Fruit fly (Drosophila melanogaster) Kc167 (cell line): ENCODE measurements around the gene S6k.

Experiments
- Sin3A ChIP-seq: fragments of >200 bp; optimal IDR thresholded peaks from 2 replicates; lab custom pipeline; 2018; ENCODE audit warnings: missing external identifiers
- insv ChIP-seq: fragments of >200 bp; optimal IDR thresholded peaks from 3 replicates; lab custom pipeline; 2018; ENCODE audit warnings: missing external identifiers
- psq ChIP-seq: fragments of >200 bp; optimal IDR thresholded peaks from 2 replicates; lab custom pipeline; 2017; ENCODE audit warnings: missing external identifiers
- ttk ChIP-seq: sonication (Bioruptor generic); optimal IDR thresholded peaks from 2 replicates; lab custom pipeline; 2017; ENCODE audit warnings: missing external identifiers

DNA sequence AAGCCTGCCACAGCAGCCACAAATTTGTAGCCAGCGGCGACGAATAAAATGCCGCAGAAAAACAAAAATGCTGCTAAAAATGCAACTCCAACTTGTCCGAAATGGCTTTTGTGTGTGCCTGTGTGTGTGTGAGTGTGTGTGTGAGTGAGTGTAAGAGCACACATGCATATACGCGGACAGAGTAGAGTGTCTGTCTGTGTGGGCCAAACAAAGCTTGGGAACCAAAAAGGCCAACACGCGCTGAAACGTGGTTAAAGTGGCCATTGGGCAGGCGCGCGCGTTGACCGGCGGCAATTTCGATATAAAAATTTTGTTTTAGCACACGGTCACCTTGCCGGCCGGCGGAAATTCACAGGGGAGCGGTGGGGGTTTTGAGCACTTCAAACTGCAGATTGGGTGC, 24.7 kb upstream of the S6k start:
- no peak for TF ChIP-seq psq (lab: Kevin White, UChicago)
- no peak for TF ChIP-seq ttk (lab: Kevin White, UChicago)
- no peak for TF ChIP-seq Sin3A (lab: Kevin White, UChicago)
- TF ChIP-seq insv = no peak
